Fruit fly (Drosophila melanogaster): ENCODE data around the gene FarO.
A peak's percentile ranks its signal among the peaks of the same experiment; 100 is the strongest.

The FarO gene

dm6 chrX:2199303-2199702 lies 4.4 kb downstream of the FarO start (continued):
- TF ChIP-seq CG10543 (GFP tag; optimal IDR thresholded peaks at IDR 0.05) = peak; percentile 49
- TF ChIP-seq slbo (GFP tag; IDR thresholded peaks at IDR 0.05) = no peak
- no peak for TF ChIP-seq CG9817 (tag; optimal IDR thresholded peaks at IDR 0.05)
- TF ChIP-seq CG3065 (GFP tag; optimal IDR thresholded peaks at IDR 0.05) = no peak
- TF ChIP-seq dmrt11E (tag; optimal IDR thresholded peaks at IDR 0.05) = no peak
- TF ChIP-seq otp (GFP tag; IDR thresholded peaks at IDR 0.05) = 0 out of 3 replicates have a peak, but pooled peaks have one; percentile 42
- TF ChIP-seq Lhr (GFP tag; optimal IDR thresholded peaks at IDR 0.05) = no peak
- no peak for TF ChIP-seq CG7963 (GFP tag; IDR thresholded peaks at IDR 0.05; ENCODE audit: partially characterized antibody)
- no peak for TF ChIP-seq zfh1 (GFP tag; IDR thresholded peaks at IDR 0.05)
- no peak for TF ChIP-seq Gsc (GFP tag; IDR thresholded peaks at IDR 0.05)
- TF ChIP-seq mirr (GFP tag; optimal IDR thresholded peaks at IDR 0.05) = peak; percentile 16
- peak; percentile 85 for TF ChIP-seq sd (tag; optimal IDR thresholded peaks at IDR 0.05)
- TF ChIP-seq CG32767 (GFP tag; IDR thresholded peaks at IDR 0.05) = no peak
- no peak for TF ChIP-seq wor (GFP tag; IDR thresholded peaks at IDR 0.05)
- no peak for TF ChIP-seq da (GFP tag; optimal IDR thresholded peaks at IDR 0.05)
- TF ChIP-seq CG34422 (GFP tag; IDR thresholded peaks at IDR 0.05) = no peak
- TF ChIP-seq CG3407 (GFP tag; optimal IDR thresholded peaks at IDR 0.05) = no peak
- no peak for TF ChIP-seq jing (GFP tag; optimal IDR thresholded peaks at IDR 0.05)
- TF ChIP-seq lbe (GFP tag; optimal IDR thresholded peaks at IDR 0.05) = no peak
- TF ChIP-seq CG13775 (GFP tag; optimal IDR thresholded peaks at IDR 0.05) = no peak
- TF ChIP-seq chinmo (GFP tag; IDR thresholded peaks at IDR 0.05; ENCODE audit: partially characterized antibody) = peak; percentile 75; the same call in 1 of the 4 replicates
- peak; percentile 62 for TF ChIP-seq Hey (tag; optimal IDR thresholded peaks at IDR 0.05)

- no peak for TF ChIP-seq CG3281 (GFP tag; optimal IDR thresholded peaks at IDR 0.05)
- TF ChIP-seq cwo (GFP tag; optimal IDR thresholded peaks at IDR 0.05) = peak; percentile 1
Measured at dm6 chrX:2198272-2198571, 5.4 kb downstream of the FarO start.

dm6 chrX:2197414-2198271 lies 6.0 kb downstream of the FarO start:
- TF ChIP-seq gem (tag; optimal IDR thresholded peaks at IDR 0.05) (peak; percentile 2), CG3281 (GFP tag; optimal IDR thresholded peaks at IDR 0.05) (no peak), sug (tag; optimal IDR thresholded peaks at IDR 0.05) (peak; percentile 93), CG10366 (GFP tag; IDR thresholded peaks at IDR 0.05) (no peak), CG8765 (GFP tag; IDR thresholded peaks at IDR 0.05) (no peak), CG3163 (GFP tag; optimal IDR thresholded peaks at IDR 0.05) (no peak), Med (GFP tag) (peak; percentile 29), CG4820 (GFP tag; optimal IDR thresholded peaks at IDR 0.05) (peak; percentile 7), CG31441 (GFP tag; IDR thresholded peaks at IDR 0.05) (no peak), CG6813 (GFP tag; optimal IDR thresholded peaks at IDR 0.05) (no peak), bab2 (GFP tag; optimal IDR thresholded peaks at IDR 0.05) (no peak), ase (GFP tag; IDR thresholded peaks at IDR 0.05) (no peak), ewg (GFP tag; optimal IDR thresholded peaks at IDR 0.05) (no peak), CG4328 (GFP tag; optimal IDR thresholded peaks at IDR 0.05) (no peak), CG2199 (GFP tag; IDR thresholded peaks at IDR 0.05) (no peak), CG34376 (GFP tag; optimal IDR thresholded peaks at IDR 0.05) (peak; percentile 22)
